Fruit fly (Drosophila melanogaster): ENCODE results near the gene CG6125.

Gene CG6125

dm6 chr3R:15375470-15375869, 31.4 kb downstream of the CG6125 start:
- TF ChIP-seq CG8478 (optimal IDR thresholded peaks at IDR 0.05) (peak; percentile 69), nerfin-1 (tag; optimal IDR thresholded peaks at IDR 0.05) (peak; percentile 24), trh (GFP tag; optimal IDR thresholded peaks at IDR 0.05) (no peak), Mes4 (GFP tag; optimal IDR thresholded peaks at IDR 0.05) (no peak), cg (GFP tag; optimal IDR thresholded peaks at IDR 0.05) (peak; percentile 62), CG18011 (GFP tag; optimal IDR thresholded peaks at IDR 0.05) (peak; percentile 44), pita (GFP tag; optimal IDR thresholded peaks at IDR 0.05) (no peak), ara (GFP tag; IDR thresholded peaks at IDR 0.05) (no peak), CG8281 (tag; optimal IDR thresholded peaks at IDR 0.05) (no peak), Blimp-1 (GFP tag; optimal IDR thresholded peaks at IDR 0.05) (no peak), YL-1 (GFP tag; optimal IDR thresholded peaks at IDR 0.05) (no peak), CG14667 (GFP tag; IDR thresholded peaks at IDR 0.05) (no peak), Trl (optimal IDR thresholded peaks at IDR 0.05) (peak in 1 of 2 experiments; percentile 22), Trl (GFP tag; optimal IDR thresholded peaks at IDR 0.05) (no peak)

dm6 chr3R:15374397-15374796, 32.5 kb downstream of the CG6125 start, which contains the start of gene Rbp:
Gene Rbp (plus strand): TSS chr3R:15374635.
- no peak for TF ChIP-seq Fer2 (tag; optimal IDR thresholded peaks at IDR 0.05)
- peak; percentile 36 for TF ChIP-seq ewg (GFP tag; optimal IDR thresholded peaks at IDR 0.05)
- TF ChIP-seq CG8388 (GFP tag; optimal IDR thresholded peaks at IDR 0.05) = no peak
- no peak for TF ChIP-seq vfl (GFP tag; optimal IDR thresholded peaks at IDR 0.05)
- no peak for TF ChIP-seq CG10147 (GFP tag; optimal IDR thresholded peaks at IDR 0.05)
- no peak for TF ChIP-seq Rfx (GFP tag; IDR thresholded peaks at IDR 0.05)
- TF ChIP-seq CG16779 (GFP tag; IDR thresholded peaks at IDR 0.05) = peak; percentile 62; the same call in 1 of the 2 replicates
- TF ChIP-seq seq (GFP tag; IDR thresholded peaks at IDR 0.05) = peak; percentile 59
- no peak for TF ChIP-seq Nf-YA (GFP tag; IDR thresholded peaks at IDR 0.05)
- TF ChIP-seq Med (GFP tag) = peak; percentile 58
- no peak for TF ChIP-seq CG12155 (GFP tag; optimal IDR thresholded peaks at IDR 0.05)
- TF ChIP-seq CG31441 (GFP tag; IDR thresholded peaks at IDR 0.05) = no peak
- no peak for TF ChIP-seq bab2 (GFP tag; optimal IDR thresholded peaks at IDR 0.05)
- peak; percentile 22 for TF ChIP-seq YL-1 (GFP tag; optimal IDR thresholded peaks at IDR 0.05)
- TF ChIP-seq CG15073 (GFP tag; optimal IDR thresholded peaks at IDR 0.05) = no peak
- no peak for TF ChIP-seq tup (GFP tag; optimal IDR thresholded peaks at IDR 0.05)
- TF ChIP-seq ttk (GFP tag; IDR thresholded peaks at IDR 0.05) = no peak
- no peak for TF ChIP-seq Nf-YB (GFP tag; optimal IDR thresholded peaks at IDR 0.05)
- no peak for TF ChIP-seq CG5180 (GFP tag; optimal IDR thresholded peaks at IDR 0.05)
- TF ChIP-seq crc (GFP tag; optimal IDR thresholded peaks at IDR 0.05) = no peak
- TF ChIP-seq CG1233 (GFP tag; optimal IDR thresholded peaks at IDR 0.05) = no peak
- TF ChIP-seq sens (GFP tag) = peak; percentile 66
- TF ChIP-seq z (GFP tag; IDR thresholded peaks at IDR 0.05) = 0 out of 3 replicates have a peak, but pooled peaks have one; percentile 39
- TF ChIP-seq Hr51 (GFP tag; optimal IDR thresholded peaks at IDR 0.05) = no peak
- TF ChIP-seq CG10654 (GFP tag; optimal IDR thresholded peaks at IDR 0.05) = no peak
- TF ChIP-seq zf30C (GFP tag; optimal IDR thresholded peaks at IDR 0.05) = no peak
- TF ChIP-seq ranshi (GFP tag; IDR thresholded peaks at IDR 0.05) = no peak
- no peak for TF ChIP-seq aop (GFP tag; IDR thresholded peaks at IDR 0.05)
- TF ChIP-seq Hey (tag; optimal IDR thresholded peaks at IDR 0.05) = no peak
- peak; percentile 28 for TF ChIP-seq cg (GFP tag; optimal IDR thresholded peaks at IDR 0.05)
- TF ChIP-seq disco-r (GFP tag; optimal IDR thresholded peaks at IDR 0.05) = no peak
- 0 out of 3 replicates have a peak, but pooled peaks have one; percentile 41 for TF ChIP-seq zen2 (GFP tag; IDR thresholded peaks at IDR 0.05; ENCODE audit: partially characterized antibody)
- TF ChIP-seq BEAF-32 (GFP tag; optimal IDR thresholded peaks at IDR 0.05) = no peak
- no peak for TF ChIP-seq Myb (GFP tag; optimal IDR thresholded peaks at IDR 0.05)
- TF ChIP-seq dysf (GFP tag; IDR thresholded peaks at IDR 0.05) = no peak
- TF ChIP-seq ap (GFP tag; IDR thresholded peaks at IDR 0.05) = no peak
- TF ChIP-seq toy (GFP tag; IDR thresholded peaks at IDR 0.05) = no peak
- TF ChIP-seq gt (GFP tag; IDR thresholded peaks at IDR 0.05) = no peak
- TF ChIP-seq CG34422 (GFP tag; IDR thresholded peaks at IDR 0.05) = 0 out of 3 replicates have a peak, but pooled peaks have one; percentile 17
- TF ChIP-seq gro (GFP tag; optimal IDR thresholded peaks at IDR 0.05) = no peak

All from whole organism, embryonic.